Fruit fly (Drosophila melanogaster): ENCODE data around the gene Acp24A4.

Gene Acp24A4

dm6 chr2L:3737682-3738081 is 44.0 kb upstream of the Acp24A4 start (continued):
- no peak for TF ChIP-seq CG10267 (tag; optimal IDR thresholded peaks at IDR 0.05)
- no peak for TF ChIP-seq CG15601 (tag; optimal IDR thresholded peaks at IDR 0.05)
- no peak for TF ChIP-seq CG12942 (GFP tag; optimal IDR thresholded peaks at IDR 0.05)
- TF ChIP-seq CG2678 (tag; optimal IDR thresholded peaks at IDR 0.05), result peak; percentile 51
- peak; percentile 14 for TF ChIP-seq CoRest (tag; optimal IDR thresholded peaks at IDR 0.05)
- TF ChIP-seq CG7839 (tag; optimal IDR thresholded peaks at IDR 0.05), result peak; percentile 42
- peak; percentile 11 for TF ChIP-seq lab (GFP tag; optimal IDR thresholded peaks at IDR 0.05)
- peak in 1 of 2 experiments; percentile 22 for TF ChIP-seq eve (GFP tag; optimal IDR thresholded peaks at IDR 0.05)
- no peak for TF ChIP-seq CG12659 (GFP tag; optimal IDR thresholded peaks at IDR 0.05)
- peak; percentile 17 for TF ChIP-seq tio (GFP tag; optimal IDR thresholded peaks at IDR 0.05)
- TF ChIP-seq CG42726 (GFP tag; IDR thresholded peaks at IDR 0.05; ENCODE audit: partially characterized antibody), result no peak
- TF ChIP-seq pros (GFP tag; optimal IDR thresholded peaks at IDR 0.05), result no peak
- TF ChIP-seq Dref (GFP tag; IDR thresholded peaks at IDR 0.05), result no peak
- TF ChIP-seq CG9437 (GFP tag; optimal IDR thresholded peaks at IDR 0.05), result no peak
- no peak for TF ChIP-seq CG12155 (GFP tag; optimal IDR thresholded peaks at IDR 0.05)
- TF ChIP-seq CG30403 (GFP tag; optimal IDR thresholded peaks at IDR 0.05), result peak; percentile 7
- TF ChIP-seq ab (GFP tag; optimal IDR thresholded peaks at IDR 0.05), result no peak
- TF ChIP-seq gem (tag; optimal IDR thresholded peaks at IDR 0.05), result peak; percentile 21
- TF ChIP-seq CG16779 (GFP tag; IDR thresholded peaks at IDR 0.05), result no peak
- no peak for TF ChIP-seq B-H1 (GFP tag; IDR thresholded peaks at IDR 0.05)
- no peak for TF ChIP-seq Ets97D (GFP tag; optimal IDR thresholded peaks at IDR 0.05)
- peak; percentile 27 for TF ChIP-seq Hmr (GFP tag; optimal IDR thresholded peaks at IDR 0.05)
- peak; percentile 37 for TF ChIP-seq CG3281 (GFP tag; optimal IDR thresholded peaks at IDR 0.05)
- TF ChIP-seq CG6272 (GFP tag; IDR thresholded peaks at IDR 0.05), result no peak
- TF ChIP-seq CG7556 (GFP tag; optimal IDR thresholded peaks at IDR 0.05), result peak; percentile 47
- TF ChIP-seq crol (GFP tag; IDR thresholded peaks at IDR 0.05), result no peak
- TF ChIP-seq CG10147 (GFP tag; optimal IDR thresholded peaks at IDR 0.05), result peak; percentile 24
- TF ChIP-seq pum (GFP tag; optimal IDR thresholded peaks at IDR 0.05), result no peak
- TF ChIP-seq Neu2 (GFP tag; optimal IDR thresholded peaks at IDR 0.05; ENCODE audit: borderline replicate concordance), result no peak
- peak; percentile 19 for TF ChIP-seq Meics (GFP tag; optimal IDR thresholded peaks at IDR 0.05)
- no peak for TF ChIP-seq lmd (GFP tag; IDR thresholded peaks at IDR 0.05)
- peak; percentile 45 for TF ChIP-seq CG11504 (tag; optimal IDR thresholded peaks at IDR 0.05)
- TF ChIP-seq CG14014 (GFP tag; IDR thresholded peaks at IDR 0.05), result no peak
- no peak for TF ChIP-seq Myb (GFP tag; optimal IDR thresholded peaks at IDR 0.05)
- peak; percentile 35 for TF ChIP-seq grau (tag; optimal IDR thresholded peaks at IDR 0.05)
- TF ChIP-seq CG4854 (GFP tag; optimal IDR thresholded peaks at IDR 0.05), result no peak
- TF ChIP-seq dmrt99B (tag; optimal IDR thresholded peaks at IDR 0.05), result peak; percentile 30
- TF ChIP-seq CG11247 (GFP tag; IDR thresholded peaks at IDR 0.05), result no peak
- no peak for TF ChIP-seq CG2116 (GFP tag; optimal IDR thresholded peaks at IDR 0.05)

dm6 chr2L:3737003-3737662 is 43.4 kb upstream of the Acp24A4 start:
- TF ChIP-seq CG34422 (GFP tag; IDR thresholded peaks at IDR 0.05), result no peak
- TF ChIP-seq CG31441 (GFP tag; IDR thresholded peaks at IDR 0.05), result peak; percentile 33; the same call in 1 of the 2 replicates
- TF ChIP-seq Ssrp (tag; optimal IDR thresholded peaks at IDR 0.05), result peak; percentile 2
- no peak for TF ChIP-seq Adf1 (GFP tag; IDR thresholded peaks at IDR 0.05)
- no peak for TF ChIP-seq Mrtf (GFP tag; IDR thresholded peaks at IDR 0.05)
- peak; percentile 1 for TF ChIP-seq nmo (GFP tag; optimal IDR thresholded peaks at IDR 0.05)
- TF ChIP-seq Fer1 (GFP tag; optimal IDR thresholded peaks at IDR 0.05), result peak; percentile 15
- TF ChIP-seq CG12104 (GFP tag; optimal IDR thresholded peaks at IDR 0.05), result no peak
- no peak for TF ChIP-seq lab (GFP tag; optimal IDR thresholded peaks at IDR 0.05)
- TF ChIP-seq nom (GFP tag; optimal IDR thresholded peaks at IDR 0.05), result no peak
- peak; percentile 25 for TF ChIP-seq Oli (tag; optimal IDR thresholded peaks at IDR 0.05)
- no peak for TF ChIP-seq Atf3 (GFP tag; optimal IDR thresholded peaks at IDR 0.05)
- TF ChIP-seq abd-A (tag; optimal IDR thresholded peaks at IDR 0.05), result peak; percentile 86
- TF ChIP-seq CG8944 (GFP tag; optimal IDR thresholded peaks at IDR 0.05), result no peak

All from whole organism, embryonic.